Fruit fly (Drosophila melanogaster) whole organism, embryonic: ENCODE results near the gene senju.

Experiments used
- Abd-B ChIP-seq: fragments of 200-800 bp; sonication (Bioruptor generic); optimal IDR thresholded peaks from 2 replicates; lab custom pipeline; 2018; ENCODE audit warnings: missing biosample characterization, mild to moderate bottlenecking, missing genetic modification characterization, moderate library complexity
- Bteb2 ChIP-seq: fragments of 200-800 bp; sonication (Bioruptor generic); optimal IDR thresholded peaks from 2 replicates; lab custom pipeline; 2016; ENCODE audit warnings: missing biosample characterization, missing genetic modification characterization
- CG10147 ChIP-seq: fragments of 200-800 bp; sonication (Bioruptor generic); optimal IDR thresholded peaks from 2 replicates; lab custom pipeline; 2019; ENCODE audit warnings: missing biosample characterization, mild to moderate bottlenecking, missing genetic modification characterization, moderate library complexity
- CG10209 ChIP-seq: fragments of 200-800 bp; sonication (Bioruptor generic); optimal IDR thresholded peaks from 3 replicates; lab custom pipeline; 2017; ENCODE audit warnings: missing biosample characterization, mild to moderate bottlenecking, missing genetic modification characterization, missing genetic modification reagents
- CG10267 ChIP-seq: fragments of 200-800 bp; sonication (Bioruptor generic); optimal IDR thresholded peaks from 2 replicates; lab custom pipeline; 2018; ENCODE audit warnings: missing biosample characterization, mild to moderate bottlenecking, missing genetic modification characterization, moderate library complexity
- CG12071 ChIP-seq: fragments of 200-800 bp; sonication (Bioruptor generic); optimal IDR thresholded peaks from 3 replicates; lab custom pipeline; 2018; ENCODE audit warnings: missing biosample characterization, mild to moderate bottlenecking, missing genetic modification characterization
- CG12299 ChIP-seq: fragments of 200-800 bp; sonication (Bioruptor generic); optimal IDR thresholded peaks from 2 replicates; lab custom pipeline; 2018; ENCODE audit warnings: missing biosample characterization, mild to moderate bottlenecking, missing genetic modification characterization
- CG12391 ChIP-seq: fragments of 200-800 bp; sonication (Bioruptor generic); optimal IDR thresholded peaks from 3 replicates; lab custom pipeline; 2018; ENCODE audit warnings: missing biosample characterization, mild to moderate bottlenecking, missing genetic modification characterization, moderate library complexity
- CG13894 ChIP-seq: fragments of 200-800 bp; sonication (Bioruptor generic); optimal IDR thresholded peaks from 3 replicates; lab custom pipeline; 2018; ENCODE audit warnings: missing biosample characterization, mild to moderate bottlenecking, missing genetic modification characterization, moderate library complexity
- CG15073 ChIP-seq: fragments of 200-800 bp; sonication (Bioruptor generic); optimal IDR thresholded peaks from 2 replicates; lab custom pipeline; 2016; ENCODE audit warnings: missing biosample characterization, missing genetic modification characterization
- CG15696 ChIP-seq: fragments of 200-800 bp; sonication (Bioruptor generic); optimal IDR thresholded peaks from 2 replicates; lab custom pipeline; 2019; ENCODE audit warnings: missing biosample characterization, mild to moderate bottlenecking, missing genetic modification characterization, moderate library complexity
- CG17361 ChIP-seq: fragments of 200-800 bp; sonication (Bioruptor generic); IDR thresholded peaks from 3 replicates; pipeline ENCODE4 v1.3.6; 2022; ENCODE audit warnings: missing biosample characterization, missing genetic modification characterization
- CG18599 ChIP-seq: fragments of 200-800 bp; sonication (Bioruptor generic); optimal IDR thresholded peaks from 3 replicates; lab custom pipeline; 2017; ENCODE audit warnings: missing biosample characterization, missing genetic modification characterization, mild to moderate bottlenecking, moderate library complexity, missing genetic modification reagents
- CG32532 ChIP-seq: fragments of 200-800 bp; sonication (Bioruptor generic); IDR thresholded peaks from 2 replicates; pipeline ENCODE4 v1.3.6; 2022; ENCODE audit warnings: missing biosample characterization, missing genetic modification characterization
- CG32772 ChIP-seq: fragments of 200-800 bp; sonication (Bioruptor generic); IDR thresholded peaks from 2 replicates; pipeline ENCODE4 v1.3.6; 2022; ENCODE audit warnings: missing biosample characterization, missing genetic modification characterization
- CG34224 ChIP-seq: fragments of 200-800 bp; sonication (Bioruptor generic); IDR thresholded peaks from 3 replicates; pipeline ENCODE4 v1.3.6; 2022; ENCODE audit warnings: missing biosample characterization, missing genetic modification characterization; ENCODE audit not compliant: partially characterized antibody
- CG3838 ChIP-seq: fragments of 200-800 bp; sonication (Bioruptor generic); optimal IDR thresholded peaks from 3 replicates; lab custom pipeline; 2016; ENCODE audit warnings: missing biosample characterization, missing genetic modification characterization
- D19B ChIP-seq: fragments of 200-800 bp; sonication (Bioruptor generic); optimal IDR thresholded peaks from 2 replicates; lab custom pipeline; 2017; ENCODE audit warnings: missing biosample characterization, mild to moderate bottlenecking, missing genetic modification characterization
- Hey ChIP-seq: fragments of 200-800 bp; sonication (Bioruptor generic); optimal IDR thresholded peaks from 3 replicates; lab custom pipeline; 2018; ENCODE audit warnings: missing biosample characterization, mild to moderate bottlenecking, missing genetic modification characterization
- Hr39 ChIP-seq: fragments of >200 bp; optimal IDR thresholded peaks from 2 replicates; lab custom pipeline; 2017
- Hr51 ChIP-seq, 2 experiments: fragments of 200-800 bp; sonication (Bioruptor generic); optimal IDR thresholded peaks; 2 replicates in 1 of 2; 3 replicates in 1 of 2; lab custom pipeline; 2016 to 2018; ENCODE audit warnings: missing biosample characterization in 2 of 2, missing genetic modification characterization in 2 of 2, mild to moderate bottlenecking in 1 of 2, moderate library complexity in 1 of 2
- Jarid2 ChIP-seq: fragments of 200-800 bp; sonication (Bioruptor generic); optimal IDR thresholded peaks from 3 replicates; lab custom pipeline; 2017; ENCODE audit warnings: mild to moderate bottlenecking, missing biosample characterization, missing genetic modification reagents, missing genetic modification characterization
- Lim3 ChIP-seq: fragments of 200-800 bp; sonication (Bioruptor generic); IDR thresholded peaks from 2 replicates; pipeline ENCODE4 v1.3.6; 2022; ENCODE audit warnings: missing biosample characterization, missing genetic modification characterization
- MESR4 ChIP-seq: fragments of 200-800 bp; sonication (Bioruptor generic); optimal IDR thresholded peaks from 2 replicates; lab custom pipeline; 2018; ENCODE audit warnings: missing biosample characterization, mild to moderate bottlenecking, missing genetic modification characterization, moderate library complexity
- Nf-YC ChIP-seq: fragments of 200-800 bp; optimal IDR thresholded peaks from 3 replicates; lab custom pipeline; 2019; ENCODE audit warnings: missing biosample characterization, mild to moderate bottlenecking, missing genetic modification characterization, moderate library complexity
- NfI ChIP-seq: fragments of 200-800 bp; sonication (Bioruptor generic); optimal IDR thresholded peaks from 3 replicates; lab custom pipeline; 2018; ENCODE audit warnings: missing biosample characterization, mild to moderate bottlenecking, missing genetic modification characterization, moderate library complexity
- Rx ChIP-seq: fragments of 200-800 bp; sonication (Bioruptor generic); IDR thresholded peaks from 2 replicates; pipeline ENCODE4 v1.3.6; 2022; ENCODE audit warnings: missing biosample characterization, missing genetic modification characterization
- Vsx1 ChIP-seq: fragments of 200-800 bp; sonication (Bioruptor generic); optimal IDR thresholded peaks from 2 replicates; lab custom pipeline; 2017; ENCODE audit warnings: missing biosample characterization, mild to moderate bottlenecking, missing genetic modification characterization, missing genetic modification reagents
- al ChIP-seq: fragments of 200-800 bp; sonication (Bioruptor generic); IDR thresholded peaks from 2 replicates; pipeline ENCODE4 v1.3.6; 2022; ENCODE audit warnings: missing biosample characterization, missing genetic modification characterization
- cwo ChIP-seq: fragments of 200-800 bp; sonication (Bioruptor generic); optimal IDR thresholded peaks from 3 replicates; lab custom pipeline; 2017; ENCODE audit warnings: missing biosample characterization, missing genetic modification characterization, mild to moderate bottlenecking, moderate library complexity, missing genetic modification reagents
- danr ChIP-seq: fragments of 200-800 bp; sonication (Bioruptor generic); IDR thresholded peaks from 2 replicates; pipeline ENCODE4 v1.3.6; 2022; ENCODE audit warnings: missing biosample characterization, missing genetic modification characterization
- en ChIP-seq: fragments of 200-800 bp; sonication (Bioruptor generic); optimal IDR thresholded peaks from 2 replicates; lab custom pipeline; 2016; ENCODE audit warnings: missing biosample characterization, missing genetic modification characterization
- gcm ChIP-seq: fragments of 200-800 bp; sonication (Bioruptor generic); optimal IDR thresholded peaks from 2 replicates; lab custom pipeline; 2019; ENCODE audit warnings: missing biosample characterization, mild to moderate bottlenecking, missing genetic modification characterization, moderate library complexity
- ham ChIP-seq: fragments of 200-800 bp; sonication (Bioruptor generic); IDR thresholded peaks from 2 replicates; pipeline ENCODE4 v1.3.6; 2022; ENCODE audit warnings: missing biosample characterization, missing genetic modification characterization
- ind ChIP-seq: fragments of 200-800 bp; sonication (Bioruptor generic); optimal IDR thresholded peaks from 3 replicates; lab custom pipeline; 2016; ENCODE audit warnings: missing biosample characterization, missing genetic modification characterization
- insv ChIP-seq, 2 experiments: fragments of 200-800 bp; sonication (Bioruptor generic); optimal IDR thresholded peaks; 3 replicates each; lab custom pipeline; 2016 to 2018; ENCODE audit warnings: missing biosample characterization in 2 of 2, missing genetic modification characterization in 2 of 2
- kni ChIP-seq: fragments of 200-800 bp; sonication (Bioruptor generic); optimal IDR thresholded peaks from 3 replicates; lab custom pipeline; 2017; ENCODE audit warnings: mild to moderate bottlenecking, missing biosample characterization, missing genetic modification reagents, missing genetic modification characterization
- knrl ChIP-seq: fragments of 200-800 bp; sonication (Bioruptor generic); IDR thresholded peaks from 3 replicates; pipeline ENCODE4 v1.3.6; 2022; ENCODE audit warnings: missing biosample characterization, missing genetic modification characterization; ENCODE audit not compliant: partially characterized antibody
- maf-S ChIP-seq: fragments of 200-800 bp; sonication (Bioruptor generic); optimal IDR thresholded peaks from 2 replicates; lab custom pipeline; 2016; ENCODE audit warnings: missing biosample characterization, missing genetic modification characterization
- nau ChIP-seq: fragments of 200-800 bp; sonication (Bioruptor generic); optimal IDR thresholded peaks from 3 replicates; lab custom pipeline; 2017; ENCODE audit warnings: missing biosample characterization, mild to moderate bottlenecking, missing genetic modification characterization, missing genetic modification reagents
- pan ChIP-seq, 4 experiments: fragments of >200 bp in 3 of 4; fragments of 200-800 bp in 1 of 4; sonication (Bioruptor generic) in 1 of 4; optimal IDR thresholded peaks in 3 of 4; IDR thresholded peaks in 1 of 4; 2 replicates each; pipeline versions ENCODE4 v1.3.6 to Lab custom; 2017 to 2022; ENCODE audit warnings: missing biosample characterization in 2 of 4, missing genetic modification characterization in 2 of 4, mixed read lengths in 1 of 4
- pho ChIP-seq: fragments of 200-800 bp; sonication (Bioruptor generic); optimal IDR thresholded peaks from 2 replicates; lab custom pipeline; 2016; ENCODE audit warnings: missing biosample characterization, missing genetic modification characterization
- rib ChIP-seq: fragments of 200-800 bp; sonication (Bioruptor generic); IDR thresholded peaks from 2 replicates; pipeline ENCODE4 v1.3.6; 2022; ENCODE audit warnings: missing biosample characterization, missing genetic modification characterization
- stwl ChIP-seq: fragments of 200-800 bp; sonication (Bioruptor generic); optimal IDR thresholded peaks from 3 replicates; lab custom pipeline; 2018; ENCODE audit warnings: missing biosample characterization, mild to moderate bottlenecking, missing genetic modification characterization, moderate library complexity
- tgo ChIP-seq: fragments of 200-800 bp; sonication (Bioruptor generic); IDR thresholded peaks from 3 replicates; pipeline ENCODE4 v1.3.6; 2022; ENCODE audit warnings: missing biosample characterization, missing genetic modification characterization
- twi ChIP-seq: fragments of 200-800 bp; optimal IDR thresholded peaks from 2 replicates; lab custom pipeline; 2019; ENCODE audit warnings: missing biosample characterization, mild to moderate bottlenecking, missing genetic modification characterization, moderate library complexity
- tx ChIP-seq: fragments of 200-800 bp; sonication (Bioruptor generic); optimal IDR thresholded peaks from 2 replicates; lab custom pipeline; 2016; ENCODE audit warnings: missing biosample characterization, missing genetic modification characterization
- zfh1 ChIP-seq: fragments of 200-800 bp; sonication (Bioruptor generic); IDR thresholded peaks from 3 replicates; pipeline ENCODE4 v1.3.6; 2022; ENCODE audit warnings: missing biosample characterization, missing genetic modification characterization

The senju gene

dm6 chr2L:5009306-5010030 lies 43.2 kb upstream of the senju start, which contains the start of gene Rtnl1 (continued):
- TF ChIP-seq ind (GFP tag; lab: Kevin White, UChicago) = peak; percentile 11
- TF ChIP-seq Vsx1 (GFP tag; lab: Kevin White, UChicago) = no peak
- no peak for TF ChIP-seq Hr39
- TF ChIP-seq CG10209 (GFP tag; lab: Kevin White, UChicago) = no peak
- TF ChIP-seq nau (GFP tag; lab: Kevin White, UChicago) = no peak
- peak; percentile 65 for TF ChIP-seq CG10267 (tag; lab: Kevin White, UChicago)
- no peak for TF ChIP-seq CG15073 (GFP tag; lab: Kevin White, UChicago)
- TF ChIP-seq MESR4 = peak; percentile 77
- TF ChIP-seq Lim3 (GFP tag; lab: Robert Waterston, UW) = no peak
- peak; percentile 49 for TF ChIP-seq pho (GFP tag; lab: Kevin White, UChicago)
- TF ChIP-seq kni = no peak
- TF ChIP-seq CG32772 = no peak
- no peak for TF ChIP-seq CG3838
- TF ChIP-seq rib (GFP tag; lab: Robert Waterston, UW) = no peak
- no peak for TF ChIP-seq Rx (GFP tag; lab: Robert Waterston, UW)
- TF ChIP-seq Bteb2 (GFP tag; lab: Kevin White, UChicago) = peak; percentile 21
- TF ChIP-seq insv (GFP tag; optimal IDR thresholded peaks at IDR 0.05; lab: Kevin White, UChicago) = peak; percentile 87 to 98
- peak; percentile 47 for TF ChIP-seq CG13894 (tag; lab: Kevin White, UChicago)
- peak; percentile 90 for TF ChIP-seq CG34224 (GFP tag; lab: Robert Waterston, UW)
- TF ChIP-seq Nf-YC = peak; percentile 65
- TF ChIP-seq NfI (GFP tag; lab: Kevin White, UChicago) = no peak
- TF ChIP-seq knrl = peak; percentile 92
- no peak for TF ChIP-seq twi (tag; lab: Kevin White, UChicago)
- TF ChIP-seq CG18599 (GFP tag; lab: Kevin White, UChicago) = peak; percentile 30
- TF ChIP-seq CG15696 (tag; lab: Kevin White, UChicago) = no peak
- TF ChIP-seq zfh1 (GFP tag; lab: Robert Waterston, UW) = no peak
- peak; percentile 3 for TF ChIP-seq gcm (GFP tag; lab: Kevin White, UChicago)
- peak; percentile 42 for TF ChIP-seq Jarid2
- TF ChIP-seq stwl (tag; lab: Kevin White, UChicago) = peak; percentile 71
- TF ChIP-seq CG17361 (GFP tag; lab: Robert Waterston, UW) = peak; percentile 50; the same call in 1 of the 3 replicates
- TF ChIP-seq Hey = no peak
- TF ChIP-seq CG12071 (GFP tag; lab: Kevin White, UChicago) = no peak
- no peak for TF ChIP-seq ham (GFP tag; lab: Robert Waterston, UW)
- peak; percentile 37; the same call in 1 of the 2 replicates for TF ChIP-seq al (GFP tag; lab: Robert Waterston, UW)
- no peak for TF ChIP-seq en (GFP tag; lab: Kevin White, UChicago)
- peak; percentile 47; the same call in 1 of the 2 replicates for TF ChIP-seq CG32532 (GFP tag; lab: Robert Waterston, UW)
- TF ChIP-seq Hr51 (GFP tag; optimal IDR thresholded peaks at IDR 0.05; lab: Kevin White, UChicago) = peak; percentile 3 to 15
- TF ChIP-seq danr (GFP tag; lab: Robert Waterston, UW) = no peak
- TF ChIP-seq tx (GFP tag; lab: Kevin White, UChicago) = peak; percentile 11
- TF ChIP-seq CG10147 = peak; percentile 27
- TF ChIP-seq maf-S = peak; percentile 2
- no peak for TF ChIP-seq pan (optimal IDR thresholded peaks at IDR 0.05; lab: Kevin White, UChicago)
- peak in 1 of 2 experiments; percentile 88 for TF ChIP-seq pan (GFP tag; optimal IDR thresholded peaks at IDR 0.05 in 1 of 2, IDR thresholded peaks at IDR 0.05 in 1 of 2)
- no peak for TF ChIP-seq cwo
- peak; percentile 51 for TF ChIP-seq CG12391
- TF ChIP-seq CG12299 (tag; lab: Kevin White, UChicago) = peak; percentile 19
- TF ChIP-seq Abd-B (GFP tag; lab: Kevin White, UChicago) = peak; percentile 67
- TF ChIP-seq D19B (GFP tag; lab: Kevin White, UChicago) = no peak
- no peak for TF ChIP-seq tgo
